Worm (Caenorhabditis elegans) whole organism, early embryonic: Measurements from ENCODE around the gene W06D11.3.

ENCODE experiments used
- B0310.2 ChIP-seq: sonication (generic microtip); optimal IDR thresholded peaks from 2 replicates; lab custom pipeline; 2016; ENCODE audit warnings: mild to moderate bottlenecking, missing genetic modification characterization, missing compliant biosample characterization
- F13C5.2 ChIP-seq: sonication (generic microtip); optimal IDR thresholded peaks from 2 replicates; lab custom pipeline; 2017; ENCODE audit warnings: mild to moderate bottlenecking, missing genetic modification characterization, inconsistent platforms, missing compliant biosample characterization
- aly-1 ChIP-seq: sonication (generic microtip); optimal IDR thresholded peaks from 2 replicates; lab custom pipeline; 2016; ENCODE audit warnings: missing genetic modification characterization, missing compliant biosample characterization
- ama-1 ChIP-seq: fragments of 150-350 bp; optimal IDR thresholded peaks from 2 replicates; lab custom pipeline; 2014
- ceh-13 ChIP-seq: fragments of 200-800 bp; sonication (Bioruptor generic); optimal IDR thresholded peaks from 2 replicates; lab custom pipeline; 2018; ENCODE audit warnings: mild to moderate bottlenecking, missing genetic modification characterization, missing compliant biosample characterization
- ceh-36 ChIP-seq: sonication (generic microtip); optimal IDR thresholded peaks from 2 replicates; lab custom pipeline; 2016; ENCODE audit warnings: missing genetic modification characterization, inconsistent platforms, missing compliant biosample characterization
- ets-7 ChIP-seq: sonication (generic microtip); optimal IDR thresholded peaks from 2 replicates; lab custom pipeline; 2016; ENCODE audit warnings: missing genotype, missing genetic modification characterization, missing compliant biosample characterization
- flt-1 ChIP-seq: fragments of 200-800 bp; sonication (Bioruptor generic); IDR thresholded peaks from 2 replicates; pipeline ENCODE4 v1.3.6; 2022; ENCODE audit warnings: missing genetic modification characterization, missing compliant biosample characterization
- hmbx-1 ChIP-seq: sonication (generic microtip); optimal IDR thresholded peaks from 2 replicates; lab custom pipeline; 2016; ENCODE audit warnings: mild to moderate bottlenecking, missing genetic modification characterization, missing compliant biosample characterization
- hmg-4 ChIP-seq: fragments of 200-800 bp; sonication (Bioruptor generic); optimal IDR thresholded peaks from 2 replicates; lab custom pipeline; 2018; ENCODE audit warnings: mild to moderate bottlenecking, missing genetic modification characterization, missing compliant biosample characterization
- hnd-1 ChIP-seq: sonication (generic microtip); optimal IDR thresholded peaks from 2 replicates; lab custom pipeline; 2016; ENCODE audit warnings: missing genetic modification characterization, missing compliant biosample characterization
- pes-1 ChIP-seq: fragments of 200-800 bp; sonication (Bioruptor generic); IDR thresholded peaks from 2 replicates; pipeline ENCODE4 v1.3.6; 2022; ENCODE audit warnings: missing genetic modification reagents, missing genetic modification characterization, missing compliant biosample characterization
- scrt-1 ChIP-seq: fragments of 200-800 bp; sonication (Bioruptor generic); IDR thresholded peaks from 2 replicates; pipeline ENCODE4 v1.3.6; 2022; ENCODE audit warnings: missing genetic modification characterization, missing compliant biosample characterization
- sea-1 ChIP-seq: fragments of 200-800 bp; sonication (Bioruptor generic); conservative IDR thresholded peaks from 2 replicates; pipeline ENCODE4 v1.3.6; 2022; ENCODE audit warnings: missing genetic modification characterization, missing compliant biosample characterization
- tbx-11 ChIP-seq: fragments of 200-800 bp; sonication (Bioruptor generic); IDR thresholded peaks from 2 replicates; pipeline ENCODE4 v1.3.6; 2022; ENCODE audit warnings: missing genetic modification characterization, missing compliant biosample characterization
- tbx-37 ChIP-seq: fragments of 200-800 bp; sonication (Bioruptor generic); conservative IDR thresholded peaks from 2 replicates; pipeline ENCODE4 v1.3.6; 2022; ENCODE audit warnings: missing genetic modification reagents, missing genetic modification characterization, missing compliant biosample characterization
- tra-4 ChIP-seq: sonication (generic microtip); optimal IDR thresholded peaks from 2 replicates; lab custom pipeline; 2017; ENCODE audit warnings: missing genetic modification characterization, missing compliant biosample characterization

The W06D11.3 gene

DNA sequence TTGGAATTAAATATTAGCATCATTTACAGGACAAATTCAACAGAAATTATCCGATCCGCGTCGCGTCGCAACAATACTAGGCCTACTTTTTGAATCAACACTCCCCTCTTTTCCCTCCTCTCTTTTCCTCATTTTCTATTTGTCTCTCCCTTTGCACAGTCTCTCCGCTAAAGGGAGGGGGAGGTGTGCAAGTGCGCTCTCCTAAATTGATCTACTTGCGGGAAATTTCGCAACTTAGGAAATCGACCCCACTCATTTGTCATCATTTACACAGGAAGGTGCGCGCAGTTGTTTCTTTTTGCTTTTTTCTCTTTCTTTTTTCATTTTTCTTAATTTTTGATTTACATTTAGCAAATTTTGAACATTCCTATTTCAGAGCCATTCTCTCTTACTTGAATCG lies 15.6 kb upstream of the W06D11.3 start, which contains the start of gene C04B4.2:
Gene C04B4.2 (plus strand): TSS at position 371 of the 400 bp plus-strand sequence.
- TF ChIP-seq hnd-1 (tag; lab: Kevin White, UChicago) (no peak), flt-1 (GFP tag; lab: Robert Waterston, UW) (no peak), ceh-36 (tag; lab: Kevin White, UChicago) (no peak), hmg-4 (GFP tag; lab: Kevin White, UChicago) (no peak), aly-1 (tag; lab: Kevin White, UChicago) (no peak), ceh-13 (GFP tag; lab: Kevin White, UChicago) (no peak), ama-1 (lab: Kevin White, UChicago) (no peak), scrt-1 (GFP tag; lab: Robert Waterston, UW) (no peak), tbx-11 (GFP tag; lab: Robert Waterston, UW) (no peak), ets-7 (tag; lab: Kevin White, UChicago) (no peak)

- no peak for TF ChIP-seq flt-1 (GFP tag; lab: Robert Waterston, UW)
- TF ChIP-seq tbx-11 (GFP tag; lab: Robert Waterston, UW): no peak
- no peak for TF ChIP-seq hmg-4 (GFP tag; lab: Kevin White, UChicago)
- TF ChIP-seq ceh-36 (tag; lab: Kevin White, UChicago): no peak
- TF ChIP-seq tbx-37 (GFP tag; lab: Robert Waterston, UW): no peak
- TF ChIP-seq hmbx-1 (tag; lab: Kevin White, UChicago): no peak
- TF ChIP-seq F13C5.2 (tag; lab: Kevin White, UChicago): no peak
- TF ChIP-seq ama-1 (lab: Kevin White, UChicago): no peak
These were observed 14.3 kb upstream of the W06D11.3 start for ce11 chrX:12284161-12284560.

DNA sequence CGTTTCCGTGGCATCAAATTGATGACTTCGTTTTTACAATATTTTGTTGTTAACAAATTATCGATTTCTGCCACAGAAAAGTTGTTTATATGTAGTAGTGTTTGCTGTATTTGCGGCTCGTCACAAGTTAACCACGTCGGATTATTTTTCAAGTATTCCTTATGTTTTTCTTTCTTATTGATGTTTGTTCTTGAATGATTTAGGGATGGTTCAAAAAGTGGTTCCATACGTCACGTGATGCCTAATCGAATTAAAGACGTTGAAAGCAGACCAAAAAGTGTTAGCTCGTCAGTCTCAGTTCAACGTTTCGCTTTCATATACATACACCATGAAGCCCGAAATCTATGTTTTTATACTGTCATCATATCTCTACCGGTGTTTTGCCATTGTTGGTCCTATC lies 13.0 kb upstream of the W06D11.3 start, which contains the start of gene lips-2:
Gene lips-2 (plus strand): TSS at position 301 of the 400 bp plus-strand sequence.
- TF ChIP-seq scrt-1 (GFP tag; lab: Robert Waterston, UW): no peak
- TF ChIP-seq ets-7 (tag; lab: Kevin White, UChicago): no peak
- TF ChIP-seq ceh-13 (GFP tag; lab: Kevin White, UChicago): no peak
- TF ChIP-seq pes-1 (GFP tag; lab: Robert Waterston, UW): no peak
- TF ChIP-seq sea-1 (GFP tag; lab: Robert Waterston, UW): no peak
- TF ChIP-seq F13C5.2 (tag; lab: Kevin White, UChicago): no peak
- TF ChIP-seq ceh-36 (tag; lab: Kevin White, UChicago): no peak

DNA sequence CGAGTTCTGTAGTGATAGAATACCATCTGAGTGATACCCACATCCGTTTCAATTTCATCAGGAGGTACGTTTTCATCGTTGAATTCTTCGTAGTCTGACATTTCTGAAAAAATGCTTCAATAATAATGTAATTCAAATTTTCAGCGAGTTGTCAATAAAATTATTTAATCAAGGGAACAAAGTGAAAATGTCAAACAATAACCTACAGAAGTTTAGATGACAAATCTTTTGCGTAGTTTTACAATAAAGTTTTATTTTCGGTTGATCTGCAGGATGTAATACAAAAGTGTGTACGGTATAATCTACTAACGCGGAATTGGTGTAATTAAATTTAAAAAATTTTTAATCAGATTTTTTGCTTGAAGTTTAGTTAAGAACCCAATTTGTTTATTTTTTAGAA lies 10.2 kb upstream of the W06D11.3 start, which contains the start of gene C04B4.5:
Gene C04B4.5 (minus strand): TSS at position 101 of the 400 bp plus-strand sequence.
- TF ChIP-seq hnd-1 (tag; lab: Kevin White, UChicago) (no peak), aly-1 (tag; lab: Kevin White, UChicago) (no peak), ceh-13 (GFP tag; lab: Kevin White, UChicago) (no peak), ets-7 (tag; lab: Kevin White, UChicago) (no peak), ama-1 (lab: Kevin White, UChicago) (no peak), tbx-37 (GFP tag; lab: Robert Waterston, UW) (no peak), hmbx-1 (tag; lab: Kevin White, UChicago) (no peak), tra-4 (tag; lab: Kevin White, UChicago) (no peak), ceh-36 (tag; lab: Kevin White, UChicago) (no peak), tbx-11 (GFP tag; lab: Robert Waterston, UW) (no peak), scrt-1 (GFP tag; lab: Robert Waterston, UW) (no peak), F13C5.2 (tag; lab: Kevin White, UChicago) (no peak)

ce11 chrX:12290539-12290938 lies 7.9 kb upstream of the W06D11.3 start, which contains the start of gene C04B4.4:
Gene C04B4.4, plus strand, starts transcription at chrX:12290839.
- TF ChIP-seq tra-4 (tag; lab: Kevin White, UChicago) (no peak), tbx-37 (GFP tag; lab: Robert Waterston, UW) (no peak), flt-1 (GFP tag; lab: Robert Waterston, UW) (no peak), hmbx-1 (tag; lab: Kevin White, UChicago) (no peak), ceh-36 (tag; lab: Kevin White, UChicago) (no peak), ets-7 (tag; lab: Kevin White, UChicago) (no peak), tbx-11 (GFP tag; lab: Robert Waterston, UW) (no peak)

- TF ChIP-seq B0310.2 (tag; lab: Kevin White, UChicago) (no peak), tra-4 (tag; lab: Kevin White, UChicago) (no peak), pes-1 (GFP tag; lab: Robert Waterston, UW) (no peak), hmg-4 (GFP tag; lab: Kevin White, UChicago) (no peak), tbx-11 (GFP tag; lab: Robert Waterston, UW) (no peak), ceh-13 (GFP tag; lab: Kevin White, UChicago) (no peak), hmbx-1 (tag; lab: Kevin White, UChicago) (no peak), sea-1 (GFP tag; lab: Robert Waterston, UW) (no peak), flt-1 (GFP tag; lab: Robert Waterston, UW) (no peak), ama-1 (lab: Kevin White, UChicago) (no peak), hnd-1 (tag; lab: Kevin White, UChicago) (no peak), scrt-1 (GFP tag; lab: Robert Waterston, UW) (no peak), F13C5.2 (tag; lab: Kevin White, UChicago) (no peak), ets-7 (tag; lab: Kevin White, UChicago) (no peak), ceh-36 (tag; lab: Kevin White, UChicago) (no peak), aly-1 (tag; lab: Kevin White, UChicago) (no peak)
These were observed 4.2 kb upstream of the W06D11.3 start, which contains the start of gene W06D11.1 for ce11 chrX:12294263-12294662. Gene W06D11.1, plus strand, starts transcription at chrX:12294563.

ce11 chrX:12296392-12296791 lies 2.1 kb upstream of the W06D11.3 start, which contains the start of gene W06D11.2:
Gene W06D11.2, minus strand, starts transcription at chrX:12296730.
- no peak for TF ChIP-seq ceh-36 (tag; lab: Kevin White, UChicago)
- no peak for TF ChIP-seq ets-7 (tag; lab: Kevin White, UChicago)
- TF ChIP-seq hnd-1 (tag; lab: Kevin White, UChicago): no peak
- no peak for TF ChIP-seq tra-4 (tag; lab: Kevin White, UChicago)
- TF ChIP-seq scrt-1 (GFP tag; lab: Robert Waterston, UW): no peak
- TF ChIP-seq hmbx-1 (tag; lab: Kevin White, UChicago): no peak
- TF ChIP-seq hmg-4 (GFP tag; lab: Kevin White, UChicago): no peak
- no peak for TF ChIP-seq F13C5.2 (tag; lab: Kevin White, UChicago)
